Fruit fly (Drosophila melanogaster) whole organism, larva: Measurements from ENCODE around the gene nod.

Experiments
- noc ChIP-seq: fragments of 200-800 bp; sonication (Bioruptor generic); optimal IDR thresholded peaks from 3 replicates; lab custom pipeline; 2019; ENCODE audit warnings: missing biosample characterization, mild to moderate bottlenecking, missing genetic modification characterization, moderate library complexity

The nod gene

DNA sequence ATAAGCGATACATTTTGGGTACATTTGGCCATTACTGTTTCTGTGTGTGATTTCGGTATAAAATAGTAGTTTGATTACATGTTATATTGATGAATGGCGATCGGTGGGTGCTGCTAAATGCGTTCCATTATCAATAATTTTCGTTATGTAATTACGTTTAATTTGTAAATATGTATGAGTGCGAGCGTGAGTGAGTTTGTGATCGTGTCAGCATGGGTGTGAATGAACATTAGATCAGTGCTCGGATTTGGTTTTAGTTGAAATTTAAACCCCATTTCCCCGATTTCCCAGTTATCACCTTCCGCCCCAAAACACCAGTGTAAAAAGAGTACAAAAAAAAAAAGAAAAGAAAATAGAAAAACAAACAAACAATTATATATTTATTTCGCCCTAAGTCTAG is 39.0 kb downstream of the nod start:
- TF ChIP-seq noc (tag; lab: Kevin White, UChicago), result no peak

- no peak for TF ChIP-seq noc (tag; lab: Kevin White, UChicago)
Observed at dm6 chrX:11620527-11620926, 40.0 kb downstream of the nod start.

DNA sequence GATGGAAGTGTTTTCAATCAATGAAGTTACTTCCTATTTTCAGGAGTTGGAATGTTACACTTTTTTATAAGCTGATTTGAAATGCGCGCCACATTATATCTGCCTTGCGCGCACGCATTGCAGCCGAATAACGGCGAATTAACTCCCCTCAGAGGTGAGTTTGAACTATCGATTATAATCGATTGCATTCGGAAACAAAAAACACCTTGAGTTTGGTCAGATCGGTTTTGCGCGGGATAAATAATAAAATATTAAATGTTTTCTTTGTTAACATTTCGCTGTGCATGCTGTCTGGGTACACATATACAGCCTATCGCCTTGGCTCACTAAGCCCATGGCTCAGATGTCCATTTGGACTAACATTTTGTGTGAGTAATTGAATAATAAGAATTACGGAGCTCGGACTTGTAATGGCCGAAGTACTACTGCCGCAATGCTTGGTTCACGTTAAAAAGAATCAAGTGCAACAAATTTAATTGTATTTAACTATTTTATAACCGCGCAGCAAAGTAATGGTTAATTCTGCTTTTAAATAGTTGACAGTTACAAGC is 40.8 kb downstream of the nod start:
- no peak for TF ChIP-seq noc (tag; lab: Kevin White, UChicago)

dm6 chrX:11621866-11622648 is 41.5 kb downstream of the nod start, which contains the start of gene Ptp10D:
Gene Ptp10D (plus strand): TSS chrX:11622015.
- no peak for TF ChIP-seq noc (tag; lab: Kevin White, UChicago)

- TF ChIP-seq noc (tag; lab: Kevin White, UChicago), result peak; percentile 79
Observed at dm6 chrX:11622649-11623425, 42.3 kb downstream of the nod start.

DNA sequence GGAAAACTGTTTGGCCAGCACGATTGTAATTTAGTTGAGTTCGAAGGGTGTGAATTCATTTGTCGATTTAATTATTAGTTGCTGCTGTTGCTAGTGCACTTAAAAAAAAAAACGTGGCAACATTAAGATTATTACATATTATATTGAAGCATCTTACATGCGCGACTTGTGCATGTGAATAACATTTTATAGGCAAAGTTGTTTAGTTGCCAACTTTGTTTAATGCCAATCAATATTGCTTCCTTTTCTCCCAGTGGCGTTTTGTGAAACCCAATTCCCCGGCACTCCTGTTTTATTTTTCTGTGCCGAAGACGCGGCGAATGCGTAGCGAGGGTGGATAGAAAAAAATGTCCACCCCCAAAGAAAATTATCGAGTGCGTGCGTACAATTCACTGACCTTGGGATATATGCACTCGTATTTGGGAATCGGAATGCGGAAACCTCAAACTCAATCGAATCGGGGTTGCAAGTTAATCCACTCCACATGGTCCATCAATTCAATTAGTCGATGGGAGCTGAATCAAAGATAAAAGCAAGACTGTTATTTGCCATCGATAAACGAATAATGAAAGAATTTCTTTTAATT is 48.5 kb downstream of the nod start:
- no peak for TF ChIP-seq noc (tag; lab: Kevin White, UChicago)

DNA sequence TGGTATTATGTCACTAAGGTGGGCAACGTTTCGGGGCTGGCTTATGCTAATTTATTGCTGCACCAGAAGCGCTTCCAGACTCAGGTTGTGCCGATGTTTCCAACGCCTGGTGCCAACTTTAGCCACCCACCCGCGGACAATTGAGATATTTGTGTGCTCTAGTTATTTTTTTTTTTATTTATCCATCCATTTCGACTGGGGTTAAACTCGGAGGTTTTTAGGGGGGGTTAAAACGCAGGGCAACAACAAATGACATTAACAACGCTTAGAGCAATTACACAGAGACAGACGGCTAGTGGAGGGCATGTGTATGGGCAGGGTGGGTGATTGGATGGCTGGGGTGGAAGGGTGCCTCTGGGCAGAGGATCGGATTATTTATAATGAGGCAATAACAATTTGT is 51.1 kb downstream of the nod start:
- TF ChIP-seq noc (tag; lab: Kevin White, UChicago), result no peak
